In the genomic region with DNA sequence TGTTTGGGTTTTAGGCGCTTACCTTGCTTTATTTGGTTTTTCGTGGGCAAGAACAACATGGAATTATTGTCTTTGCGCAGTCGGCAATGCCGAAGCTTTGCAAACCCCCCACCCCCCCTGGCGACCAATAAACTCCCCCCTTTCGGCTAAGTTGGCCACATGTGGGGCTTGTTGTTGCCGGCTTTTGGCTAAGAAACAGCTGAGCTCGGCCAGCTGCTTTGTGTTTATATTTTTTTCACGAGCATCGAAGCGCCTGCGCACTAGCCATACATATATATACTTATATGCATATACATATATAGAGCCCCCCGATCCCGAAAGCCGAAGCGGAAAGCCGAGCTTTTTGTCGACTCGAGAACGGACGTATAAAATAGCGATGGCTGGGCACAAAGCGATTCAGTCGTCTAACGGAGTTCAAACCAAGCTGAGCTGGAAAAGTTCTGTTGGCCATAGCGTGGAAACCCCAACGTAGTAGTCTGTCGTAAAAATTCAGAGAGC, we compare ENCODE assay signal across 1 fruit fly cellular context.
A peak's percentile ranks its signal among the peaks of the same experiment; 100 is the strongest.
TF ChIP-seq lines count a peak whose summit lies in the region.

A gene (plus strand): TSS at position 413 of the 498 bp plus-strand sequence.

TF ChIP-seq in whole organism, embryonic, 481 proteins besides CTCF, POLR2A, EP300 and RAD21 (continued from another document and continues in another):
- TF ChIP-seq pzg (GFP tag; optimal IDR thresholded peaks at IDR 0.05; lab: Kevin White, UChicago), result no peak
- no peak for TF ChIP-seq CG10366 (GFP tag; IDR thresholded peaks at IDR 0.05; lab: Robert Waterston, UW)
- no peak for TF ChIP-seq schlank (tag; optimal IDR thresholded peaks at IDR 0.05; lab: Kevin White, UChicago)
- TF ChIP-seq CG12299 (tag; optimal IDR thresholded peaks at IDR 0.05; lab: Kevin White, UChicago), result no peak
- TF ChIP-seq CG12769 (tag; optimal IDR thresholded peaks at IDR 0.05; lab: Kevin White, UChicago), result peak; percentile 74
- no peak for TF ChIP-seq pb (GFP tag; optimal IDR thresholded peaks at IDR 0.05; lab: Kevin White, UChicago)
- peak; percentile 83 for TF ChIP-seq scrt (GFP tag; optimal IDR thresholded peaks at IDR 0.05; lab: Kevin White, UChicago)
- no peak for TF ChIP-seq CG1233 (GFP tag; optimal IDR thresholded peaks at IDR 0.05; lab: Kevin White, UChicago)
- peak; percentile 20; the same call in 1 of the 2 replicates for TF ChIP-seq inv (GFP tag; IDR thresholded peaks at IDR 0.05; lab: Robert Waterston, UW; ENCODE audit: partially characterized antibody)
- TF ChIP-seq Aef1 (GFP tag; IDR thresholded peaks at IDR 0.05; lab: Robert Waterston, UW), result no peak
- no peak for TF ChIP-seq maf-S (GFP tag; optimal IDR thresholded peaks at IDR 0.05; lab: Kevin White, UChicago)
- TF ChIP-seq CG11456 (GFP tag; IDR thresholded peaks at IDR 0.05; lab: Robert Waterston, UW), result no peak
- no peak for TF ChIP-seq kni (GFP tag; optimal IDR thresholded peaks at IDR 0.05; lab: Kevin White, UChicago)
- no peak for TF ChIP-seq fd96Cb (tag; optimal IDR thresholded peaks at IDR 0.05; lab: Kevin White, UChicago)
- peak; percentile 83 for TF ChIP-seq CG10543 (GFP tag; optimal IDR thresholded peaks at IDR 0.05; lab: Kevin White, UChicago)
- TF ChIP-seq CG11696 (GFP tag; IDR thresholded peaks at IDR 0.05; lab: Robert Waterston, UW), result no peak
- TF ChIP-seq amos (GFP tag; IDR thresholded peaks at IDR 0.05; lab: Robert Waterston, UW; ENCODE audit: partially characterized antibody), result no peak; the same call in 1 of the 2 replicates
- TF ChIP-seq CG32772 (GFP tag; IDR thresholded peaks at IDR 0.05; lab: Robert Waterston, UW), result no peak
- peak; percentile 51 for TF ChIP-seq sug (tag; optimal IDR thresholded peaks at IDR 0.05; lab: Kevin White, UChicago)
- TF ChIP-seq CG6272 (GFP tag; IDR thresholded peaks at IDR 0.05; lab: Robert Waterston, UW), result no peak
- TF ChIP-seq NC2β (GFP tag; optimal IDR thresholded peaks at IDR 0.05; lab: Kevin White, UChicago), result no peak
- no peak for TF ChIP-seq ab (GFP tag; optimal IDR thresholded peaks at IDR 0.05; lab: Kevin White, UChicago)
- TF ChIP-seq CG13123 (GFP tag; optimal IDR thresholded peaks at IDR 0.05; lab: Kevin White, UChicago), result no peak
- no peak for TF ChIP-seq Awh (GFP tag; IDR thresholded peaks at IDR 0.05; lab: Robert Waterston, UW)
- TF ChIP-seq Usf (GFP tag; optimal IDR thresholded peaks at IDR 0.05; lab: Kevin White, UChicago), result no peak
- 0 out of 2 replicates have a peak, but pooled peaks have one; percentile 10 for TF ChIP-seq Oaz (GFP tag; IDR thresholded peaks at IDR 0.05; lab: Robert Waterston, UW)
- TF ChIP-seq emc (GFP tag; optimal IDR thresholded peaks at IDR 0.05; lab: Kevin White, UChicago), result no peak
- no peak for TF ChIP-seq p53 (GFP tag; optimal IDR thresholded peaks at IDR 0.05; lab: Kevin White, UChicago)
- no peak for TF ChIP-seq CG6791 (GFP tag; IDR thresholded peaks at IDR 0.05; lab: Robert Waterston, UW; ENCODE audit: partially characterized antibody)
- TF ChIP-seq Bdp1 (GFP tag; optimal IDR thresholded peaks at IDR 0.05; lab: Kevin White, UChicago), result no peak
- no peak for TF ChIP-seq row (GFP tag; IDR thresholded peaks at IDR 0.05; lab: Robert Waterston, UW)
- no peak for TF ChIP-seq dm (GFP tag; optimal IDR thresholded peaks at IDR 0.05; lab: Kevin White, UChicago)
- TF ChIP-seq Rfx (GFP tag; IDR thresholded peaks at IDR 0.05; lab: Robert Waterston, UW), result peak; percentile 40; the same call in 1 of the 2 replicates
- TF ChIP-seq zf30C (GFP tag; optimal IDR thresholded peaks at IDR 0.05; lab: Kevin White, UChicago), result no peak
- TF ChIP-seq sim (GFP tag; IDR thresholded peaks at IDR 0.05; lab: Robert Waterston, UW), result no peak
- TF ChIP-seq CG2116 (GFP tag; optimal IDR thresholded peaks at IDR 0.05; lab: Kevin White, UChicago), result no peak
- TF ChIP-seq CG10959 (GFP tag; IDR thresholded peaks at IDR 0.05; lab: Robert Waterston, UW), result no peak
- TF ChIP-seq CG11085 (GFP tag; IDR thresholded peaks at IDR 0.05; lab: Robert Waterston, UW), result no peak
- TF ChIP-seq bcd (GFP tag; optimal IDR thresholded peaks at IDR 0.05; lab: Kevin White, UChicago), result peak; percentile 33
- peak; percentile 29; the same call in 1 of the 2 replicates for TF ChIP-seq CG9932 (GFP tag; IDR thresholded peaks at IDR 0.05; lab: Robert Waterston, UW)
- no peak for TF ChIP-seq CG17829 (tag; optimal IDR thresholded peaks at IDR 0.05; lab: Kevin White, UChicago)
- TF ChIP-seq CG4328 (GFP tag; optimal IDR thresholded peaks at IDR 0.05; lab: Kevin White, UChicago), result no peak
- TF ChIP-seq phol (tag; optimal IDR thresholded peaks at IDR 0.05; lab: Kevin White, UChicago), result no peak
- TF ChIP-seq CG17802 (tag; optimal IDR thresholded peaks at IDR 0.05; lab: Kevin White, UChicago), result no peak
- TF ChIP-seq CG10209 (GFP tag; optimal IDR thresholded peaks at IDR 0.05; lab: Kevin White, UChicago), result no peak
- no peak for TF ChIP-seq CG10321 (GFP tag; IDR thresholded peaks at IDR 0.05; lab: Robert Waterston, UW)
- TF ChIP-seq Kr (GFP tag; optimal IDR thresholded peaks at IDR 0.05; lab: Kevin White, UChicago), result no peak
- no peak for TF ChIP-seq Sin3A (optimal IDR thresholded peaks at IDR 0.05; lab: Kevin White, UChicago)
- TF ChIP-seq CG7963 (GFP tag; IDR thresholded peaks at IDR 0.05; lab: Robert Waterston, UW; ENCODE audit: partially characterized antibody), result no peak
- TF ChIP-seq abd-A (tag; optimal IDR thresholded peaks at IDR 0.05; lab: Kevin White, UChicago), result peak; percentile 60
- TF ChIP-seq sens (GFP tag; lab: Kevin White, UChicago), result peak; percentile 67
- TF ChIP-seq Dp (GFP tag; optimal IDR thresholded peaks at IDR 0.05; lab: Kevin White, UChicago), result no peak
- TF ChIP-seq her (GFP tag; optimal IDR thresholded peaks at IDR 0.05; lab: Kevin White, UChicago), result no peak
- no peak for TF ChIP-seq CG14441 (GFP tag; IDR thresholded peaks at IDR 0.05; lab: Robert Waterston, UW)
- TF ChIP-seq trem (tag; optimal IDR thresholded peaks at IDR 0.05; lab: Kevin White, UChicago), result no peak
- TF ChIP-seq Ssrp (tag; optimal IDR thresholded peaks at IDR 0.05; lab: Kevin White, UChicago), result no peak
- TF ChIP-seq CG13287 (GFP tag; IDR thresholded peaks at IDR 0.05; lab: Robert Waterston, UW; ENCODE audit: partially characterized antibody), result peak; percentile 61
- peak; percentile 39 for TF ChIP-seq CG12071 (GFP tag; optimal IDR thresholded peaks at IDR 0.05; lab: Kevin White, UChicago)
- no peak for TF ChIP-seq gt (GFP tag; IDR thresholded peaks at IDR 0.05; lab: Robert Waterston, UW)
- TF ChIP-seq Mes4 (GFP tag; optimal IDR thresholded peaks at IDR 0.05; lab: Kevin White, UChicago), result no peak
- TF ChIP-seq pros (GFP tag; optimal IDR thresholded peaks at IDR 0.05; lab: Kevin White, UChicago), result no peak
- no peak for TF ChIP-seq pita (GFP tag; optimal IDR thresholded peaks at IDR 0.05; lab: Kevin White, UChicago)
- TF ChIP-seq lilli (GFP tag; optimal IDR thresholded peaks at IDR 0.05; lab: Kevin White, UChicago), result no peak
- peak; percentile 79 for TF ChIP-seq sd (tag; optimal IDR thresholded peaks at IDR 0.05; lab: Kevin White, UChicago)
- TF ChIP-seq fd102C (GFP tag; optimal IDR thresholded peaks at IDR 0.05; lab: Kevin White, UChicago), result no peak
- TF ChIP-seq CG15479 (GFP tag; optimal IDR thresholded peaks at IDR 0.05; lab: Kevin White, UChicago), result no peak
- peak; percentile 40; the same call in 1 of the 3 replicates for TF ChIP-seq HLH4C (GFP tag; IDR thresholded peaks at IDR 0.05; lab: Robert Waterston, UW; ENCODE audit: partially characterized antibody)
- TF ChIP-seq croc (GFP tag; conservative IDR thresholded peaks at IDR 0.05; lab: Robert Waterston, UW), result no peak
- TF ChIP-seq cwo (GFP tag; optimal IDR thresholded peaks at IDR 0.05; lab: Kevin White, UChicago), result peak; percentile 28
- no peak for TF ChIP-seq CG7357 (GFP tag; IDR thresholded peaks at IDR 0.05; lab: Robert Waterston, UW)
- TF ChIP-seq danr (GFP tag; IDR thresholded peaks at IDR 0.05; lab: Robert Waterston, UW), result no peak
- TF ChIP-seq CG9215 (GFP tag; IDR thresholded peaks at IDR 0.05; lab: Robert Waterston, UW), result no peak
- no peak for TF ChIP-seq Blimp-1 (GFP tag; optimal IDR thresholded peaks at IDR 0.05; lab: Kevin White, UChicago)
- no peak for TF ChIP-seq CG6689 (GFP tag; IDR thresholded peaks at IDR 0.05; lab: Robert Waterston, UW)
- no peak for TF ChIP-seq pnt (GFP tag; optimal IDR thresholded peaks at IDR 0.05; lab: Kevin White, UChicago)
- TF ChIP-seq CG4360 (GFP tag; IDR thresholded peaks at IDR 0.05; lab: Robert Waterston, UW), result peak; percentile 49
- no peak for TF ChIP-seq Stat92E (GFP tag; optimal IDR thresholded peaks at IDR 0.05; lab: Kevin White, UChicago)
- TF ChIP-seq ERR (GFP tag; optimal IDR thresholded peaks at IDR 0.05; lab: Kevin White, UChicago), result no peak
- TF ChIP-seq CG4707 (GFP tag; optimal IDR thresholded peaks at IDR 0.05; lab: Kevin White, UChicago), result no peak
- TF ChIP-seq CG1024 (GFP tag; IDR thresholded peaks at IDR 0.05; lab: Robert Waterston, UW), result no peak
- TF ChIP-seq al (GFP tag; IDR thresholded peaks at IDR 0.05; lab: Robert Waterston, UW), result no peak
- TF ChIP-seq dmrt99B (tag; optimal IDR thresholded peaks at IDR 0.05; lab: Kevin White, UChicago), result no peak
- TF ChIP-seq CG18619 (GFP tag; optimal IDR thresholded peaks at IDR 0.05; lab: Kevin White, UChicago), result no peak
- TF ChIP-seq CG1792 (GFP tag; optimal IDR thresholded peaks at IDR 0.05; lab: Kevin White, UChicago), result no peak
- peak; percentile 96; the same call in 3 of the 4 replicates for TF ChIP-seq chinmo (GFP tag; IDR thresholded peaks at IDR 0.05; lab: Robert Waterston, UW; ENCODE audit: partially characterized antibody)
- TF ChIP-seq toy (GFP tag; IDR thresholded peaks at IDR 0.05; lab: Robert Waterston, UW), result no peak
- TF ChIP-seq rib (GFP tag; IDR thresholded peaks at IDR 0.05; lab: Robert Waterston, UW), result peak; percentile 74; the same call in 1 of the 2 replicates
- no peak for TF ChIP-seq lola (GFP tag; optimal IDR thresholded peaks at IDR 0.05; lab: Kevin White, UChicago)
- no peak for TF ChIP-seq slp2 (GFP tag; optimal IDR thresholded peaks at IDR 0.05; lab: Kevin White, UChicago)
- TF ChIP-seq CG16813 (GFP tag; IDR thresholded peaks at IDR 0.05; lab: Robert Waterston, UW; ENCODE audit: partially characterized antibody), result no peak
- no peak for TF ChIP-seq CG1647 (GFP tag; optimal IDR thresholded peaks at IDR 0.05; lab: Kevin White, UChicago)
- no peak for TF ChIP-seq wek (GFP tag; optimal IDR thresholded peaks at IDR 0.05; lab: Kevin White, UChicago)
- TF ChIP-seq Drgx (GFP tag; IDR thresholded peaks at IDR 0.05; lab: Robert Waterston, UW), result no peak
- no peak for TF ChIP-seq CG5245 (GFP tag; optimal IDR thresholded peaks at IDR 0.05; lab: Kevin White, UChicago)
- no peak for TF ChIP-seq Lpt (GFP tag; optimal IDR thresholded peaks at IDR 0.05; lab: Kevin White, UChicago)
- peak; percentile 55 for TF ChIP-seq caup (GFP tag; optimal IDR thresholded peaks at IDR 0.05; lab: Kevin White, UChicago; ENCODE audit: severe bottlenecking)
- no peak for TF ChIP-seq lov (optimal IDR thresholded peaks at IDR 0.05; lab: Kevin White, UChicago)
- no peak for TF ChIP-seq lov (GFP tag; IDR thresholded peaks at IDR 0.05; lab: Robert Waterston, UW)
- TF ChIP-seq Mrtf (GFP tag; IDR thresholded peaks at IDR 0.05; lab: Robert Waterston, UW), result no peak
- no peak; the same call in 2 of the 3 replicates for TF ChIP-seq tgo (GFP tag; IDR thresholded peaks at IDR 0.05; lab: Robert Waterston, UW)
- TF ChIP-seq Xrp1 (GFP tag; IDR thresholded peaks at IDR 0.05; lab: Robert Waterston, UW), result no peak
- no peak for TF ChIP-seq CG10274 (GFP tag; optimal IDR thresholded peaks at IDR 0.05; lab: Kevin White, UChicago)
- no peak for TF ChIP-seq Doc2 (GFP tag; IDR thresholded peaks at IDR 0.05; lab: Robert Waterston, UW)
- TF ChIP-seq Hsf (GFP tag; optimal IDR thresholded peaks at IDR 0.05; lab: Kevin White, UChicago), result no peak
- peak; percentile 88 for TF ChIP-seq sqz (GFP tag; optimal IDR thresholded peaks at IDR 0.05; lab: Kevin White, UChicago)
- no peak for TF ChIP-seq CG9817 (tag; optimal IDR thresholded peaks at IDR 0.05; lab: Kevin White, UChicago)
- TF ChIP-seq sens-2 (GFP tag; IDR thresholded peaks at IDR 0.05; lab: Robert Waterston, UW), result no peak
- TF ChIP-seq Dll (GFP tag; IDR thresholded peaks at IDR 0.05; lab: Robert Waterston, UW; ENCODE audit: partially characterized antibody), result no peak
- no peak for TF ChIP-seq BEAF-32 (GFP tag; optimal IDR thresholded peaks at IDR 0.05; lab: Kevin White, UChicago)
- TF ChIP-seq Sry-δ (GFP tag; optimal IDR thresholded peaks at IDR 0.05; lab: Kevin White, UChicago), result no peak
- no peak for TF ChIP-seq CG11093 (GFP tag; IDR thresholded peaks at IDR 0.05; lab: Robert Waterston, UW)
- TF ChIP-seq CG9727 (GFP tag; optimal IDR thresholded peaks at IDR 0.05; lab: Kevin White, UChicago), result no peak
- no peak for TF ChIP-seq salm (tag; optimal IDR thresholded peaks at IDR 0.05; lab: Kevin White, UChicago)
- no peak for TF ChIP-seq CG4854 (GFP tag; optimal IDR thresholded peaks at IDR 0.05; lab: Kevin White, UChicago)
- TF ChIP-seq Xbp1 (GFP tag; optimal IDR thresholded peaks at IDR 0.05; lab: Kevin White, UChicago), result no peak
- peak; percentile 76 for TF ChIP-seq Jarid2 (GFP tag; optimal IDR thresholded peaks at IDR 0.05; lab: Kevin White, UChicago)
- TF ChIP-seq Hand (GFP tag; optimal IDR thresholded peaks at IDR 0.05; lab: Kevin White, UChicago), result no peak
- TF ChIP-seq ara (GFP tag; IDR thresholded peaks at IDR 0.05; lab: Robert Waterston, UW), result no peak
- no peak for TF ChIP-seq klu (GFP tag; IDR thresholded peaks at IDR 0.05; lab: Robert Waterston, UW)
- no peak for TF ChIP-seq ci (GFP tag; IDR thresholded peaks at IDR 0.05; lab: Robert Waterston, UW)
- peak; percentile 41 for TF ChIP-seq CG6813 (GFP tag; optimal IDR thresholded peaks at IDR 0.05; lab: Kevin White, UChicago)
- no peak for TF ChIP-seq trh (GFP tag; optimal IDR thresholded peaks at IDR 0.05; lab: Kevin White, UChicago)
- no peak for TF ChIP-seq CG10565 (GFP tag; optimal IDR thresholded peaks at IDR 0.05; lab: Kevin White, UChicago)
- TF ChIP-seq CG3407 (GFP tag; optimal IDR thresholded peaks at IDR 0.05; lab: Kevin White, UChicago), result no peak
- no peak for TF ChIP-seq CHES-1-like (GFP tag; optimal IDR thresholded peaks at IDR 0.05; lab: Kevin White, UChicago)
- 0 out of 3 replicates have a peak, but pooled peaks have one; percentile 13 for TF ChIP-seq knrl (GFP tag; IDR thresholded peaks at IDR 0.05; lab: Robert Waterston, UW; ENCODE audit: partially characterized antibody)
- TF ChIP-seq Side (GFP tag; optimal IDR thresholded peaks at IDR 0.05; lab: Kevin White, UChicago), result no peak
- TF ChIP-seq CG11398 (GFP tag; optimal IDR thresholded peaks at IDR 0.05; lab: Kevin White, UChicago), result no peak
- TF ChIP-seq CG1832 (GFP tag; optimal IDR thresholded peaks at IDR 0.05; lab: Kevin White, UChicago), result no peak
- TF ChIP-seq CG18476 (GFP tag; optimal IDR thresholded peaks at IDR 0.05; lab: Kevin White, UChicago), result no peak
